Worm (Caenorhabditis elegans): ENCODE data around the gene ipp-5.

Gene ipp-5

DNA sequence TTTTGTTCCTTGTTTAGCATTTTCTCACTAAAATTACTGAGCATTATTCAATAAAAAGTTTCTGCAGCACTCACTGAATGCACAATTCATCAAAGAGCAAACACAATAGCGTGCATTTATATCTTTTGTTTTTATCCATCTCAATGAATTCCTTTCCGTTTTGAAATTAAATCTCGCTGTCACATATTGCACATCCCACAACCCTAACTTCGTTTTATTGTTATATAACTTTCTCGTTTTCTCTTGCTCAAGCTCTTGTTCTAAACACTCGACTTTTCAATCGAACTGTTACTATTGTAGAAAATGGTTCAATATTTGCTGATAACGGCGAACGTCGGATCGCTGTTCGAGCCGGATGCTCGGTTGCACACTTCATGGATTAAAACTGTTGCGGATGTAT is at the start of gene ipp-5:
Gene ipp-5 (plus strand): TSS at position 301 of the 400 bp plus-strand sequence.
- no peak for TF ChIP-seq snpc-1.3 (tag; optimal IDR thresholded peaks at IDR 0.05; ENCODE audit: insufficient read depth)
- TF ChIP-seq snpc-1.1 (tag; optimal IDR thresholded peaks at IDR 0.05; ENCODE audit: insufficient read depth) = no peak
- TF ChIP-seq rpc-1 (optimal IDR thresholded peaks at IDR 0.05) = no peak
- no peak for TF ChIP-seq rpc-1 (tag; optimal IDR thresholded peaks at IDR 0.05)
- no peak for TF ChIP-seq Y79H2A.3 (GFP tag; conservative IDR thresholded peaks at IDR 0.05)
- TF ChIP-seq lin-40 (tag; optimal IDR thresholded peaks at IDR 0.05) = no peak
- no peak for TF ChIP-seq snpc-3.4 (tag; optimal IDR thresholded peaks at IDR 0.05)
- no peak for TF ChIP-seq lin-35 (GFP tag; optimal IDR thresholded peaks at IDR 0.05)
- TF ChIP-seq egl-44 (GFP tag; IDR thresholded peaks at IDR 0.05) = no peak
- no peak for TF ChIP-seq aptf-3 (GFP tag; IDR thresholded peaks at IDR 0.05)
- TF ChIP-seq nhr-120 (GFP tag; IDR thresholded peaks at IDR 0.05) = no peak
- TF ChIP-seq D2030.7 (GFP tag; IDR thresholded peaks at IDR 0.05) = no peak
- TF ChIP-seq mes-4 (tag; optimal IDR thresholded peaks at IDR 0.05) = no peak
- TF ChIP-seq dpl-1 (GFP tag; optimal IDR thresholded peaks at IDR 0.05) = no peak
- TF ChIP-seq B0336.3 (GFP tag; IDR thresholded peaks at IDR 0.05) = no peak
- no peak for TF ChIP-seq egl-18 (GFP tag; IDR thresholded peaks at IDR 0.05)
- no peak for TF ChIP-seq lsl-1 (GFP tag; optimal IDR thresholded peaks at IDR 0.05)
- no peak for TF ChIP-seq unc-62 (GFP tag; optimal IDR thresholded peaks at IDR 0.05)
- no peak for TF ChIP-seq sdz-38 (tag; optimal IDR thresholded peaks at IDR 0.05)
- TF ChIP-seq gei-17 (GFP tag; optimal IDR thresholded peaks at IDR 0.05) = no peak

DNA sequence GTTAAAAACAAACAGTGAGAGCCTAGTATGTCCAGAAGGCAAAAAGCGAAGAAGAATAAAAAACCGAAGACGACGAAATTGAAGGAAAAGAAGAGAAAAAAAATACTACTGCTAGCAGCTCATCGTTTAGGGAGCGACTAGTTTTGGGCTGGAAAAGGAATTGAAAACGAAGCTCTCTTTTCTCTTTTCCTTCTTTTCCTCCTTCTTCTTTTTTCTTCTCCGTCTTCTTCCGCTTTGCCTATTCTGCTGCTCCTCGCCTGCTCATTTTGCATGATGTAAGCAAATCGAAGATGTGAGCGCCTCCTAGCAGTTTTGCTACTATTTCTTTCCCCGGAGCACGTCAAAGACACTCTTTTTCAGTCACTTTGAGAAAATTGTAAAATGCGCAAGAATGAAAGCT is 49.6 kb upstream of the ipp-5 start:
- 0 out of 2 replicates have a peak, but pooled peaks have one; percentile 39 for TF ChIP-seq ekl-4 (GFP tag; IDR thresholded peaks at IDR 0.05)
- TF ChIP-seq rec-8 (tag; optimal IDR thresholded peaks at IDR 0.05) = no peak
- 0 out of 2 replicates have a peak, but pooled peaks have one; percentile 17 for TF ChIP-seq zfh-2 (GFP tag; conservative IDR thresholded peaks at IDR 0.05)

DNA sequence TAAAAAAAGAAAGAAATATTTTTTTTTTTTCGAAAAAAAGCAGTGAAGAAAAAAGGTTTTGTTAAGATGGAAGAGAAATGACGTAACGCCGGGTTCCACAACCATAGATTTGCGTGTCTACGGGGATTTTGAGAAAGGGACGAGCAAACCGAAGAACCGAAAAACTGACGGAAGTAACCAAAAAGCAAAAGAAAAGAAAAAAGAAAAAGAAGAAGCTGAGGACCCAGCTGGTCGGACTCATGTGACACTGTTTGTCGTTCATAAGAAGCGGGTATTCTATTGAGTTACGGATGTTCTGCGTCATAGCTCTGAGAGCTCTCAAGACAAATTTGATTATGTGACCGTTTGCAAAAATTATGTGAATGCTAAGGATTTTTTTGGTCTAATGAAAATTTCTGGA is 48.5 kb upstream of the ipp-5 start:
- TF ChIP-seq hlh-12 (tag; optimal IDR thresholded peaks at IDR 0.05) = no peak
- no peak for TF ChIP-seq mes-4 (tag; optimal IDR thresholded peaks at IDR 0.05)
- TF ChIP-seq pbrm-1 (GFP tag; IDR thresholded peaks at IDR 0.05) = no peak
- TF ChIP-seq B0336.3 (GFP tag; IDR thresholded peaks at IDR 0.05) = no peak
- no peak for TF ChIP-seq nhr-90 (tag; optimal IDR thresholded peaks at IDR 0.05)
- TF ChIP-seq lin-40 (tag; optimal IDR thresholded peaks at IDR 0.05) = peak; percentile 14
- TF ChIP-seq T26A5.8 (tag; optimal IDR thresholded peaks at IDR 0.05) = no peak
- 0 out of 2 replicates have a peak, but pooled peaks have one; percentile 13 for TF ChIP-seq hmg-1.2 (GFP tag; IDR thresholded peaks at IDR 0.05)
- TF ChIP-seq K12H6.12 (tag; optimal IDR thresholded peaks at IDR 0.05) = peak; percentile 59
- peak; percentile 8 for TF ChIP-seq atf-7 (tag; optimal IDR thresholded peaks at IDR 0.05)
- TF ChIP-seq F22D6.2 (tag; optimal IDR thresholded peaks at IDR 0.05) = no peak
- no peak for TF ChIP-seq Y53F4B.3 (GFP tag; IDR thresholded peaks at IDR 0.05)
- TF ChIP-seq aptf-3 (GFP tag; IDR thresholded peaks at IDR 0.05) = no peak
- TF ChIP-seq dpl-1 (GFP tag; optimal IDR thresholded peaks at IDR 0.05) = no peak
- no peak for TF ChIP-seq madf-8 (GFP tag; conservative IDR thresholded peaks at IDR 0.05)
- TF ChIP-seq F49E8.2 (tag; optimal IDR thresholded peaks at IDR 0.05; ENCODE audit: insufficient read depth) = no peak
- TF ChIP-seq attf-5 (GFP tag; optimal IDR thresholded peaks at IDR 0.05) = no peak
- no peak for TF ChIP-seq dox-1 (GFP tag; IDR thresholded peaks at IDR 0.05)
- no peak for TF ChIP-seq cebp-1 (GFP tag; IDR thresholded peaks at IDR 0.05)
- peak; percentile 11 for TF ChIP-seq cebp-1 (tag; optimal IDR thresholded peaks at IDR 0.05)
- no peak for TF ChIP-seq lin-54 (GFP tag; optimal IDR thresholded peaks at IDR 0.05)
- no peak for TF ChIP-seq madf-6 (GFP tag; IDR thresholded peaks at IDR 0.05)
- TF ChIP-seq nhr-27 (tag; optimal IDR thresholded peaks at IDR 0.05) = no peak
- no peak for TF ChIP-seq efl-1 (GFP tag; optimal IDR thresholded peaks at IDR 0.05)
- no peak for TF ChIP-seq F23B12.7 (tag; optimal IDR thresholded peaks at IDR 0.05; ENCODE audit: insufficient read depth)
- no peak for TF ChIP-seq dpff-1 (tag; optimal IDR thresholded peaks at IDR 0.05)

All from whole organism, young adult.